ENCODE assay signal across 2 worm cellular contexts in genomic region chrIV:5779537-5779936, ce11.
TF ChIP-seq lines count a peak whose summit lies in the region.

No protein-coding gene starts in this region.

TF ChIP-seq in whole organism, L1 larva, 84 proteins besides CTCF, POLR2A, EP300 and RAD21:
- peak; percentile 5 for TF ChIP-seq nhr-71 (tag; optimal IDR thresholded peaks at IDR 0.05; lab: Kevin White, UChicago)
- peak; percentile 64 for TF ChIP-seq nhr-85 (tag; lab: Kevin White, UChicago)
- TF ChIP-seq mep-1 (tag; optimal IDR thresholded peaks at IDR 0.05; lab: Kevin White, UChicago), result no peak

TF ChIP-seq in whole organism, L3 larva, 47 proteins besides CTCF, POLR2A, EP300 and RAD21:
- no peak for TF ChIP-seq elt-2 (tag; optimal IDR thresholded peaks at IDR 0.05; lab: Kevin White, UChicago)
- TF ChIP-seq nfya-1 (tag; optimal IDR thresholded peaks at IDR 0.05; lab: Kevin White, UChicago; ENCODE audit: insufficient read depth), result peak; percentile 8
